Worm (Caenorhabditis elegans): Measurements from ENCODE around the gene lido-13.
"Not testable (repeated sequence)": the region's sequence is repeated elsewhere in the genome, so short reads cannot be mapped to it uniquely, and the experiment has no call there.

ce11 chrII:3032480-3032879, 21.6 kb downstream of the lido-13 start, which contains the start of gene B0454.6:
- TF ChIP-seq cog-1 (tag; optimal IDR thresholded peaks at IDR 0.05); klf-2 (GFP tag; conservative IDR thresholded peaks at IDR 0.05); med-1 (GFP tag; optimal IDR thresholded peaks at IDR 0.05; ENCODE audit: insufficient read depth): not testable (repeated sequence)

Data from whole organism, midembryonic.